Worm (Caenorhabditis elegans): Measurements from ENCODE around the gene str-226.
"Not testable (repeated sequence)": the region's sequence is repeated elsewhere in the genome, so short reads cannot be mapped to it uniquely, and the experiment has no call there.

str-226 gene

DNA sequence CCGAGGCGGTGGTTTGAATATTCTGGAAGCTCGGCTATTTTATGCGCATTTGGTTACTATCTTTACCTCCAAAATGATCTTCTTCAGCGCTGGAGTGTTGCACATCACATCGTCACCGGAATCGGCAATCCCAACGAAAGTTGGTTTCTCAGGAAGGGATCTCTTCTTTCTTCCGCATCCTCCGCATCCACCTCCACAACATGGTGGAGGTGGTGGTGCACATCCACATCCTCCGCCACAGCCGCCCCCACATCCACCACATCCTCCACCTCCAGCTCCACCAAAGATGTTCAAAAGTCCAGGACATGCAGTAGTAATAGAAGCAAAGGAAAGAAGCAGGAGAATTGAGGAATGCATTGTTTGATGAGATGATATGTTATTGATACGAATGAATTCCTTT is 44.9 kb downstream of the str-226 start, which contains the start of gene grl-31:
Gene grl-31, minus strand, starts transcription at position 357 of the 400 bp plus-strand sequence.
- no peak for TF ChIP-seq ZK546.5 (tag; optimal IDR thresholded peaks at IDR 0.05)
- no peak for TF ChIP-seq sea-2 (GFP tag; optimal IDR thresholded peaks at IDR 0.05)
- TF ChIP-seq unc-62 (GFP tag; optimal IDR thresholded peaks at IDR 0.05) = no peak

DNA sequence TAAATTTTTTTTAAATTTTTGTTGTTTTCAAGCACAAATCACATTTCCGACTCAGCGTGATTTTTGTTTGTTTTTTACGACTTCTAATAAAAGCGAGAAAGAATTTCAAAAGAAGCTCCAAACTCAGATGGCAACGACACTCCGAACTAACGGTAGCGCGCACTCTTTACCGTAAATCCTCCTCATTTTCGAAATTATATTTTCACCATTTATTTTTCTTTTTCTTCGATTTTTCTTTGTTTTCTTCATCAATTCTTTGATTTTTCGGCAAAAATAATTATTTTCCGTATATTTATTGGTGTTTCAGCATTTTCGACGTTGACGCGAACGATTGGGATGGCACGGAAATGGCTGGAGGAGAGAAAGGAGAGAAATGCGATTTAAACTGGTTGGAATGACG is 46.3 kb downstream of the str-226 start, which contains the start of gene T24A6.1:
Gene T24A6.1, plus strand, starts transcription at position 301 of the 400 bp plus-strand sequence.
- not testable (repeated sequence) for TF ChIP-seq jun-1, lsy-12, nhr-77 (tag; optimal IDR thresholded peaks at IDR 0.05)

DNA sequence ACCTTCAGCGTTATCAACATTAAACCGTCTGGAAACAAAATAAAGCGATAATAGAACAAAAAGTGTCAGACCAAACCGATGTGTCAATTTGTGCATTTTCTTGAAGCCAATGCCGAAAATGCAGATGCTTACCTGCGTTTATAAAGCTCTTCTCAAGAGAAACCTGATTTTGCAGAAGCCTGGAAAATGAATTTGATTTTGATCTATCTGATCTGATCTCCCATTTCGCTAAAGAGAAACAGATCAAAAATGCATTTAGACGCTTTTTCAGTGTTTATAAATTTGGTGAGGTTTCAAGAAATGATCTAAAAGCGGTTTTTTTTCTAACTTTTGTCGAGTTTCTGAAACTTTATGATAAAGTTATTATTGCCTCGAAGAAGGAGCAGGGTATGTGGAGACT is 50.3 kb downstream of the str-226 start, which contains the start of gene T24A6.16:
Gene T24A6.16, minus strand, starts transcription at position 101 of the 400 bp plus-strand sequence.
- TF ChIP-seq zag-1 (tag; optimal IDR thresholded peaks at IDR 0.05); fkh-10 (GFP tag; optimal IDR thresholded peaks at IDR 0.05); mdl-1 (tag; optimal IDR thresholded peaks at IDR 0.05): not testable (repeated sequence)

Measured in whole organism, L3 larva.